Worm (Caenorhabditis elegans) whole organism, midembryonic: ENCODE measurements around the gene got-2.2.

ENCODE experiments used
- T22C8.4 ChIP-seq: fragments of 200-800 bp; sonication (Bioruptor generic); IDR thresholded peaks from 2 replicates; pipeline ENCODE4 v1.3.6; 2022; ENCODE audit warnings: missing genetic modification characterization, missing compliant biosample characterization
- cog-1 ChIP-seq: sonication (generic microtip); optimal IDR thresholded peaks from 2 replicates; lab custom pipeline; 2016; ENCODE audit warnings: missing genetic modification characterization, missing compliant biosample characterization
- med-1 ChIP-seq: sonication (generic microtip); optimal IDR thresholded peaks from 2 replicates; lab custom pipeline; 2017; ENCODE audit warnings: missing genetic modification characterization, mild to moderate bottlenecking, missing compliant biosample characterization, antibody characterized with exemption, missing genetic modification reagents; ENCODE audit not compliant: insufficient read depth
- ref-1 ChIP-seq: fragments of 200-800 bp; sonication (Bioruptor generic); conservative IDR thresholded peaks from 2 replicates; pipeline ENCODE4 v1.3.6; 2022; ENCODE audit warnings: missing genetic modification reagents, missing genetic modification characterization, missing compliant biosample characterization
- ztf-29 ChIP-seq: fragments of 200-800 bp; sonication (Bioruptor generic); IDR thresholded peaks from 2 replicates; pipeline ENCODE4 v1.3.6; 2022; ENCODE audit warnings: missing genetic modification reagents, missing genetic modification characterization, missing compliant biosample characterization

DNA sequence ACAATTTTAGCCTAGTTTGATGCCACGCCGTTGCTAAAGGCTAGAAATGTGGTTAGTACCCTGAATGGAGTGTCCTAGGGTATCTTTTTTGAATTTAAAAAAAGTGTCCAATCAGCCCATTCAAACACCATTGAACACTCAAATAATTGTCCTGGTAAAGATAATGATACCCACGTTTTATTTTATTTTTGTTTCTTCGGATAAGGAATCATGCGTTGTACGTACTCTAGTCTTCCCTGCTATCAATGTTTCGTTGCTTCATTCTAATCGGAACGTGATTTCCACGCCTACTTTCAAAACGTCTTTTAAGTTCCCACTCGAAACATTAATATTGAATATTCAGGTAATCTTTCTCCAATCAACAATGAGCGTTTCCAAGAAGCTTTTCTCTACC lies at the start of gene got-2.2:
- TF ChIP-seq cog-1 (tag; lab: Kevin White, UChicago), result no peak
- no peak for TF ChIP-seq T22C8.4
- no peak for TF ChIP-seq med-1
- no peak for TF ChIP-seq ztf-29
- TF ChIP-seq ref-1, result no peak
